Worm (Caenorhabditis elegans): Measurements from ENCODE around the gene swd-2.1.

DNA sequence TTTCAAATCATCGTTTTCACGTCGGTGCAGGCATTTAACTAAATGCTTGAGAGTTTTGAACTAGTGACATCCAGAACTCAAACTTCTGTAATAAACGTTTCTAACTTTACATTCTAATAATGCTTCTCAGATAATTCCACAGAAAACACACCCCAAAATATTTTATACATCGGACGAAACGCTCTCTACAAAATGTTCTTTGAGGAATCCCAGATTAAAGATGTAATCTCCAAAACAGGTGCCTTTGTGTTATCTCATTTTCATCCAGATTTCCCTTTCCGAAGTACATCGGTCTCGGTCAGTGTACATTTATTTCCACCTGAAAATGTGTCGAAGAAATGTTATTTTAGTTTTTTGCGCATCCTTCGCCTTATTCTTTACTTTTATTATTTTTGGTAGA, 28.9 kb downstream of the swd-2.1 start, which contains the start of gene C33H5.2:
- TF ChIP-seq tbx-2 (tag; optimal IDR thresholded peaks at IDR 0.05) (no peak), sdc-2 (tag; optimal IDR thresholded peaks at IDR 0.05) (no peak), pqm-1 (tag; optimal IDR thresholded peaks at IDR 0.05) (no peak), ceh-9 (tag; optimal IDR thresholded peaks at IDR 0.05) (no peak), nfya-1 (tag; optimal IDR thresholded peaks at IDR 0.05) (no peak), ets-4 (tag; optimal IDR thresholded peaks at IDR 0.05) (no peak), ceh-30 (tag; optimal IDR thresholded peaks at IDR 0.05) (no peak), C08G9.2 (tag; optimal IDR thresholded peaks at IDR 0.05) (no peak)

All from whole organism, late embryonic.